Worm (Caenorhabditis elegans) whole organism, late embryonic: ENCODE data around the gene rnp-9.

Source experiments
- C08G9.2 ChIP-seq: sonication (generic microtip); optimal IDR thresholded peaks from 2 replicates; lab custom pipeline; 2016; ENCODE audit warnings: mild to moderate bottlenecking, missing genetic modification characterization, moderate library complexity, missing compliant biosample characterization
- C38D4.7 ChIP-seq: fragments of 200-800 bp; sonication (Bioruptor generic); optimal IDR thresholded peaks from 2 replicates; lab custom pipeline; 2018; ENCODE audit warnings: mild to moderate bottlenecking, missing genetic modification characterization, moderate library complexity, missing compliant biosample characterization
- F13H6.1 ChIP-seq: sonication (generic microtip); optimal IDR thresholded peaks from 2 replicates; lab custom pipeline; 2016; ENCODE audit warnings: missing genetic modification characterization, missing compliant biosample characterization
- K02D7.2 ChIP-seq: sonication (generic microtip); optimal IDR thresholded peaks from 2 replicates; lab custom pipeline; 2017; ENCODE audit warnings: mild to moderate bottlenecking, missing genetic modification characterization, missing compliant biosample characterization
- T23F11.4 ChIP-seq: fragments of 200-800 bp; sonication (Bioruptor generic); optimal IDR thresholded peaks from 2 replicates; lab custom pipeline; 2018; ENCODE audit warnings: mild to moderate bottlenecking, missing genetic modification characterization, missing compliant biosample characterization
- ahr-1 ChIP-seq: sonication (generic microtip); optimal IDR thresholded peaks from 2 replicates; lab custom pipeline; 2016; ENCODE audit warnings: missing genetic modification characterization, missing compliant biosample characterization
- ceh-14 ChIP-seq: sonication (generic microtip); optimal IDR thresholded peaks from 2 replicates; lab custom pipeline; 2016; ENCODE audit warnings: missing genotype, missing genetic modification characterization, missing compliant biosample characterization
- ceh-18 ChIP-seq: sonication (generic microtip); optimal IDR thresholded peaks from 2 replicates; lab custom pipeline; 2016; ENCODE audit warnings: missing genetic modification characterization, missing compliant biosample characterization
- ceh-19 ChIP-seq: fragments of 200-800 bp; sonication (Bioruptor generic); optimal IDR thresholded peaks from 2 replicates; lab custom pipeline; 2018; ENCODE audit warnings: mild to moderate bottlenecking, missing genetic modification characterization, missing compliant biosample characterization
- ceh-24 ChIP-seq: sonication (generic microtip); optimal IDR thresholded peaks from 2 replicates; lab custom pipeline; 2016; ENCODE audit warnings: mild to moderate bottlenecking, missing genetic modification characterization, missing compliant biosample characterization
- ceh-30 ChIP-seq: fragments of 150-350 bp; optimal IDR thresholded peaks from 2 replicates; lab custom pipeline; 2014; ENCODE audit warnings: missing biosample characterization, missing genetic modification characterization
- ceh-31 ChIP-seq: sonication (generic microtip); optimal IDR thresholded peaks from 2 replicates; lab custom pipeline; 2016; ENCODE audit warnings: missing genetic modification characterization, missing compliant biosample characterization
- ceh-34 ChIP-seq: sonication (generic microtip); optimal IDR thresholded peaks from 2 replicates; lab custom pipeline; 2016; ENCODE audit warnings: mild to moderate bottlenecking, missing genetic modification characterization, missing compliant biosample characterization
- ceh-6 ChIP-seq: fragments of 200-800 bp; sonication (Bioruptor generic); optimal IDR thresholded peaks from 2 replicates; lab custom pipeline; 2018; ENCODE audit warnings: mild to moderate bottlenecking, missing genetic modification characterization, missing compliant biosample characterization
- ceh-9 ChIP-seq: sonication (generic microtip); optimal IDR thresholded peaks from 2 replicates; lab custom pipeline; 2016; ENCODE audit warnings: mild to moderate bottlenecking, missing genetic modification characterization, inconsistent platforms, missing compliant biosample characterization
- dve-1 ChIP-seq: sonication (generic microtip); optimal IDR thresholded peaks from 2 replicates; lab custom pipeline; 2017; ENCODE audit warnings: antibody characterized with exemption, mild to moderate bottlenecking, missing genetic modification characterization, missing compliant biosample characterization
- fkh-6 ChIP-seq: sonication (generic microtip); optimal IDR thresholded peaks from 2 replicates; lab custom pipeline; 2016; ENCODE audit warnings: missing genetic modification characterization, missing compliant biosample characterization
- gmeb-2 ChIP-seq: sonication (generic microtip); optimal IDR thresholded peaks from 2 replicates; lab custom pipeline; 2016; ENCODE audit warnings: missing genetic modification characterization, inconsistent platforms, missing compliant biosample characterization
- hlh-15 ChIP-seq: sonication (generic microtip); optimal IDR thresholded peaks from 2 replicates; lab custom pipeline; 2016; ENCODE audit warnings: missing genetic modification characterization, missing compliant biosample characterization
- hlh-30 ChIP-seq: sonication (generic microtip); optimal IDR thresholded peaks from 2 replicates; lab custom pipeline; 2017; ENCODE audit warnings: antibody characterized with exemption, missing genetic modification characterization, missing compliant biosample characterization; ENCODE audit not compliant: insufficient read depth
- hlh-8 ChIP-seq: sonication (generic microtip); optimal IDR thresholded peaks from 2 replicates; lab custom pipeline; 2016; ENCODE audit warnings: missing genotype, missing genetic modification characterization, missing compliant biosample characterization
- lim-6 ChIP-seq: sonication (generic microtip); optimal IDR thresholded peaks from 2 replicates; lab custom pipeline; 2016; ENCODE audit warnings: missing genetic modification characterization, missing compliant biosample characterization
- madf-2 ChIP-seq: sonication (generic microtip); optimal IDR thresholded peaks from 2 replicates; lab custom pipeline; 2017; ENCODE audit warnings: missing genetic modification characterization, missing compliant biosample characterization
- mec-3 ChIP-seq: sonication (generic microtip); optimal IDR thresholded peaks from 2 replicates; lab custom pipeline; 2016; ENCODE audit warnings: borderline replicate concordance, missing genetic modification characterization, missing compliant biosample characterization
- nhr-11 ChIP-seq: fragments of 150-350 bp; optimal IDR thresholded peaks from 2 replicates; lab custom pipeline; 2014; ENCODE audit warnings: missing biosample characterization, missing genetic modification characterization
- nhr-232 ChIP-seq: sonication (generic microtip); optimal IDR thresholded peaks from 2 replicates; lab custom pipeline; 2016; ENCODE audit warnings: missing genetic modification characterization, missing compliant biosample characterization
- npax-4 ChIP-seq: sonication (generic microtip); optimal IDR thresholded peaks from 2 replicates; lab custom pipeline; 2016; ENCODE audit warnings: missing genetic modification characterization, missing compliant biosample characterization
- pag-3 ChIP-seq: sonication (generic microtip); optimal IDR thresholded peaks from 2 replicates; lab custom pipeline; 2016; ENCODE audit warnings: missing compliant biosample characterization, missing genetic modification characterization, borderline replicate concordance
- pat-9 ChIP-seq: fragments of 200-800 bp; sonication (Bioruptor generic); optimal IDR thresholded peaks from 2 replicates; lab custom pipeline; 2018; ENCODE audit warnings: mild to moderate bottlenecking, missing genetic modification characterization, moderate library complexity, missing compliant biosample characterization
- pha-4 ChIP-seq: fragments of 150-350 bp; optimal IDR thresholded peaks from 2 replicates; lab custom pipeline; 2018; ENCODE audit warnings: missing biosample characterization, missing genetic modification reagents, missing genetic modification characterization
- pros-1 ChIP-seq: fragments of 150-350 bp; optimal IDR thresholded peaks from 2 replicates; lab custom pipeline; 2014; ENCODE audit warnings: missing biosample characterization, missing genetic modification reagents, missing genetic modification characterization
- rnt-1 ChIP-seq: sonication (generic microtip); optimal IDR thresholded peaks from 2 replicates; lab custom pipeline; 2016; ENCODE audit warnings: missing genetic modification characterization, missing compliant biosample characterization
- sdc-2 ChIP-seq: sonication (generic microtip); optimal IDR thresholded peaks from 2 replicates; lab custom pipeline; 2016; ENCODE audit warnings: missing genotype, missing genetic modification characterization, missing compliant biosample characterization
- sox-2 ChIP-seq: fragments of 200-800 bp; sonication (Bioruptor generic); IDR thresholded peaks from 2 replicates; pipeline ENCODE4 v1.3.6; 2022; ENCODE audit warnings: missing genetic modification reagents, missing genetic modification characterization, missing compliant biosample characterization
- sox-4 ChIP-seq: sonication (generic microtip); optimal IDR thresholded peaks from 2 replicates; lab custom pipeline; 2017; ENCODE audit warnings: mild to moderate bottlenecking, missing genetic modification characterization, inconsistent platforms, missing compliant biosample characterization
- tbx-2 ChIP-seq: sonication (generic microtip); optimal IDR thresholded peaks from 2 replicates; lab custom pipeline; 2016; ENCODE audit warnings: missing genetic modification characterization, missing compliant biosample characterization
- ttx-3 ChIP-seq: sonication (generic microtip); optimal IDR thresholded peaks from 2 replicates; lab custom pipeline; 2016; ENCODE audit warnings: missing genetic modification reagents, missing genetic modification characterization, missing compliant biosample characterization
- unc-42 ChIP-seq: sonication (generic microtip); optimal IDR thresholded peaks from 2 replicates; lab custom pipeline; 2016; ENCODE audit warnings: missing genotype, missing genetic modification characterization, missing compliant biosample characterization
- unc-55 ChIP-seq: sonication (generic microtip); optimal IDR thresholded peaks from 2 replicates; lab custom pipeline; 2017; ENCODE audit warnings: missing biosample characterization, missing genetic modification reagents, missing genetic modification characterization
- unc-86 ChIP-seq: sonication (generic microtip); optimal IDR thresholded peaks from 2 replicates; lab custom pipeline; 2016; ENCODE audit warnings: missing genetic modification characterization, missing compliant biosample characterization
- ztf-16 ChIP-seq: sonication (generic microtip); optimal IDR thresholded peaks from 2 replicates; lab custom pipeline; 2017; ENCODE audit warnings: missing genetic modification characterization, missing compliant biosample characterization

rnp-9 gene

ce11 chrX:10163212-10163611, 3.9 kb upstream of the rnp-9 start:
- TF ChIP-seq C08G9.2 (tag; lab: Kevin White, UChicago) = no peak
- peak; percentile 22 for TF ChIP-seq unc-42 (tag; lab: Kevin White, UChicago)

DNA sequence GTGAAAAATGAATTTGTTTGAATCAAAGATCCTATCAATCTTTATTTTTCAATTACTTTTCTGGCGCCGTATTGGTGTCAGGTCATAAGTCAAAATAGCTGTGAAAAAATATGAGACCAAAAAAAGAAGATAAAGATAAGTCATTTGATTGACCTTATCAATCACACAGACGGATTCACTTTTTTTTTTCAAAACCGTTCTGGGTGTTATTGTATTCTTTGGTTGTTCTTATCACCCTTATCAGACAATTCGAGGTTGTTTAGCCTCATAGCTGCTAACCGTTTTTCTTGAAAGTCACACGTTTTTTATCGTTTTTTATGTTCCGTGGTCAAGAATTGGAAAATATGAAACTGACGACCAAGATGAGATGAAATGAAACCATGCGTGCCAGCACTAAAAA, 1.4 kb downstream of the rnp-9 start:
- TF ChIP-seq ceh-31 (tag; lab: Kevin White, UChicago) (no peak), gmeb-2 (tag; lab: Kevin White, UChicago) (no peak), hlh-8 (tag; lab: Kevin White, UChicago) (no peak), fkh-6 (tag; lab: Kevin White, UChicago) (no peak), tbx-2 (no peak), K02D7.2 (no peak), ceh-34 (tag; lab: Kevin White, UChicago) (no peak), ceh-24 (tag; lab: Kevin White, UChicago) (no peak), madf-2 (no peak), nhr-11 (tag; lab: Kevin White, UChicago) (no peak), sox-4 (tag; lab: Kevin White, UChicago) (no peak), pros-1 (tag; lab: Kevin White, UChicago) (no peak), rnt-1 (tag; lab: Kevin White, UChicago) (no peak)

DNA sequence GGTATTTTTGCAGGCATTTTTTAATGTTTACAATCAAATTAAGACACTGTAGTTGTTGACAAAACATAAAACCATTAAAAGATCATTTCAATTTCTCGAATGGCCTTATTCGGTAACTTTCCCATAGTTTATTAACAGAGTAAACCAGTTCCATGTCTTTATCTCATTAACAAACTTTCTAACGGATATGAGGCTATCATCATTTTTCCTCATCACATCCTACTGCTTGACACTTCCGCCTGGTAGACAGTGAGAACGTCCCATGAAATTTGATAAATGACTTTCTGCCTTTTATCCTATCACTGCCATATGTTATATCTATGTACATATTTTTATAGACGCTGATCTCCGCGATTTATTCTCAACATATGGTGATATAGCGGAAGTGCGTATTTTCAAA, 3.5 kb downstream of the rnp-9 start:
- TF ChIP-seq ceh-19 (GFP tag; lab: Kevin White, UChicago) = no peak
- TF ChIP-seq ahr-1 = no peak
- TF ChIP-seq fkh-6 (tag; lab: Kevin White, UChicago) = no peak

DNA sequence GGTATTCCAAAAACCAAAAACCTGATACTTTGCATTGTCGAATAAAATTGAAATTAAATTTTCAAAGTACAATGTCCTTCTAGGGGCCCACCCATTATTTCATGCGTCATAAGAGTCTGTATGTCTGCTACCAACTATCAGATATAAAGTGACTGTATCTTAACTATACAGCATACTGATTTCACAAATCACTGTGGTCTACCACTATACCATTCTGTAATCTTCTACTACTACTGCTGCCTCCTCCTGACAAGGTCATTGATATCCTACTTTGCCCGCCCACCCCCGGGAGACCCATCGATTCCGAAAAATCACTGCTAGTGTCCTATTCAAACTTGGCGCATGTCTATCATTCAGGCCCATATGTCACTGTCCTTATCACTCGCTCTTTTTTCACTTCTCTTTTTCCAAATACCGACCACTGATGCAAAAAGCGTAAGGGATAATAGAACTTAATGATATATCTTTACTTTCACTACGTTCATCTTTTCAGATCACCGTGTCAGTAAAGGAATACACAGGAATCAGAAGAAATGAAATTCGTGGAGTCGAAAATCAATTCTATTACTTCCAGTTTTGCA, 5.0 kb downstream of the rnp-9 start, which contains the start of gene C07A4.2:
C07A4.2 (plus strand) TSS at position 195 of the 581 bp plus-strand sequence.
- TF ChIP-seq F13H6.1 (no peak), npax-4 (tag; lab: Kevin White, UChicago) (no peak), pha-4 (tag; lab: Kevin White, UChicago) (no peak), unc-86 (no peak), ceh-30 (tag; lab: Kevin White, UChicago) (no peak), fkh-6 (tag; lab: Kevin White, UChicago) (no peak), ttx-3 (no peak), hlh-15 (tag; lab: Kevin White, UChicago) (no peak), ceh-9 (tag; lab: Kevin White, UChicago) (no peak), C08G9.2 (tag; lab: Kevin White, UChicago) (no peak), pag-3 (tag; lab: Kevin White, UChicago) (no peak), sdc-2 (tag; lab: Kevin White, UChicago) (no peak)

- TF ChIP-seq pat-9 (tag; lab: Kevin White, UChicago) (no peak), hlh-30 (no peak)
These were observed 7.6 kb downstream of the rnp-9 start, which contains the start of gene C07A4.3 for ce11 chrX:10174683-10175082. C07A4.3 (plus strand) TSS chrX:10174983.

DNA sequence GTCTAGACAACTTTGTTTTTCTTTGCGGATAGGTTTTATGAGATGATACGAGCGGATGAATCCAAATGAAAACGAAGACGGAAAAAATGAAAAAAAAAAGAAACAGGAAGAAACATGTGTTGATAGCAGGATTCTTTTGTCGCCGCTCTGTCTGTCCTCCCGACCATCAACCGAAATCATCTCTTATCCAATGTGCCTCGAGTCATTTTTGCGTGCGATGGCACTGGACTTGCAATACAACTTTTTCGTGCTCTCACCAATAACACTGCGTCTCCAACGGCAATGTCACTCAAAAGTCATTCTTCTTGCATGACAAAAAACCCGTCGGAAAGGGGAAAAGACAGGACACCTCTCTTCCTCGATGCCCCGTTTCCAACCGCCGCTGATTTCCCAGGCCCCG, 9.2 kb downstream of the rnp-9 start, which contains the start of gene ncs-4:
ncs-4 (plus strand) TSS at position 227 of the 400 bp plus-strand sequence.
- TF ChIP-seq ceh-18 (tag; lab: Kevin White, UChicago) = peak; percentile 69
- TF ChIP-seq pros-1 (tag; lab: Kevin White, UChicago) = no peak

- no peak for TF ChIP-seq sox-4 (tag; lab: Kevin White, UChicago)
- no peak for TF ChIP-seq ceh-6 (GFP tag; lab: Kevin White, UChicago)
- TF ChIP-seq ceh-14 = no peak
- TF ChIP-seq gmeb-2 (tag; lab: Kevin White, UChicago) = no peak
- TF ChIP-seq dve-1 (tag; lab: Kevin White, UChicago) = no peak
- TF ChIP-seq sox-2 (GFP tag; lab: Robert Waterston, UW) = no peak
- no peak for TF ChIP-seq unc-55 (GFP tag; lab: Kevin White, UChicago)
- TF ChIP-seq mec-3 (tag; lab: Kevin White, UChicago) = no peak
- TF ChIP-seq pat-9 (tag; lab: Kevin White, UChicago) = no peak
- no peak for TF ChIP-seq T23F11.4 (GFP tag; lab: Kevin White, UChicago)
- no peak for TF ChIP-seq ztf-16
- no peak for TF ChIP-seq nhr-232 (tag; lab: Kevin White, UChicago)
- no peak for TF ChIP-seq lim-6
- TF ChIP-seq C38D4.7 = no peak
- TF ChIP-seq F13H6.1 = no peak
- TF ChIP-seq, all 69 proteins: peak for 0
These were observed 15.5 kb downstream of the rnp-9 start for ce11 chrX:10182613-10183012.
